Worm (Caenorhabditis elegans) whole organism, L2 larva: ENCODE data around the gene F31D5.6.

Experiments used
- ZK546.5 ChIP-seq: sonication (generic microtip); optimal IDR thresholded peaks from 2 replicates; lab custom pipeline; 2017; ENCODE audit warnings: missing biosample characterization, missing genetic modification characterization
- elt-3 ChIP-seq: sonication (generic microtip); optimal IDR thresholded peaks from 2 replicates; lab custom pipeline; 2017; ENCODE audit warnings: missing biosample characterization, missing genetic modification characterization
- lin-13 ChIP-seq: fragments of 150-350 bp; optimal IDR thresholded peaks from 2 replicates; lab custom pipeline; 2014; ENCODE audit warnings: missing biosample characterization, missing genetic modification reagents, missing genetic modification characterization
- nhr-11 ChIP-seq: fragments of 150-350 bp; optimal IDR thresholded peaks from 2 replicates; lab custom pipeline; 2014; ENCODE audit warnings: missing biosample characterization, missing genetic modification characterization

DNA sequence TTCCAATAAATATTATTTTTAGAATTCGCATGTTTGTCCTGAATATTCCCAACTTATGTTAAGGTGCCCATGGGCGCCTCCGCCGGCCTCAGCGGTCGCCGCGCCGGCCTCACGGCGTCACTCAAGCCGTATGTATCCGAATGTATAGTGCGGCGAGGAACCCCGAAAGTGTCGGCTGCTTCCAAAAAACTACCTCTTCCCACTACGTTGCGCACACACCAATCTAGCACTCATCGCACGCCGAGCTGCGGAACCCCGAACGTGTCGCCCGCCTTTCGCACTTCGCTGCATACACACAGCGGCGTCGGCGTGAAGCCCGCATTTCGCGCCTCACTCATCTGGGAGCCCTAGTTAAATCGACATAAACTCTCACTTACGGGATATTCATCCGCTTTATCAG lies 41.7 kb upstream of the F31D5.6 start:
- no peak for TF ChIP-seq ZK546.5 (tag; lab: Kevin White, UChicago)
- no peak for TF ChIP-seq elt-3 (tag; lab: Kevin White, UChicago)
- no peak for TF ChIP-seq nhr-11
- TF ChIP-seq lin-13 = no peak
